Worm (Caenorhabditis elegans): Measurements from ENCODE around the gene F55H2.8.
A peak's percentile ranks its signal among the peaks of the same experiment; 100 is the strongest.

The F55H2.8 gene

DNA sequence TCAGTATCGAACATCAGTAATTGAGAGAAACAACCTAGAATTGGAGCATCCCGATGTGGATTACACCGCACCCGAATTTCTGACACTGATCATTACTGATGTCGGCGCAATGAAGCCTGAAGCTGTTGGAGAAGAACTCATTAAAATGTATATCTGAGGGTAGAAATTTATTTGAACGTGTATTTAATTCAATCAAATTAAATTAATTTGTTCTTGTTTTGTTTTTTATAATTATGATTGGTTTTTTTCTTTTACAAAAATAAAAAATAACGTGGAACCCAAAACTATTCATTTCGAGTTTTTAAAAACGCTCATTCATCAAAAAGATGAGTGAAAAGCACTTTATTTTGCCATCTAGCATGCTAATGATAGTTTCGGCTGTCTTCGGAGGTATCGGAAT lies 30.5 kb downstream of the F55H2.8 start, which contains the start of gene ZK1098.9:
TSS of gene ZK1098.9 (plus strand) at position 301 of the 400 bp plus-strand sequence.
- no peak for TF ChIP-seq flt-1 (GFP tag; IDR thresholded peaks at IDR 0.05)
- TF ChIP-seq pes-1 (GFP tag; IDR thresholded peaks at IDR 0.05): no peak
- no peak for TF ChIP-seq hnd-1 (tag; optimal IDR thresholded peaks at IDR 0.05)
- TF ChIP-seq hmbx-1 (tag; optimal IDR thresholded peaks at IDR 0.05): no peak
- no peak for TF ChIP-seq aly-1 (tag; optimal IDR thresholded peaks at IDR 0.05)
- no peak for TF ChIP-seq scrt-1 (GFP tag; IDR thresholded peaks at IDR 0.05)
- TF ChIP-seq hmg-4 (GFP tag; optimal IDR thresholded peaks at IDR 0.05): no peak
- TF ChIP-seq B0310.2 (tag; optimal IDR thresholded peaks at IDR 0.05): no peak
- TF ChIP-seq ceh-36 (tag; optimal IDR thresholded peaks at IDR 0.05): no peak
- no peak for TF ChIP-seq tbx-11 (GFP tag; IDR thresholded peaks at IDR 0.05)
- TF ChIP-seq sea-1 (GFP tag; conservative IDR thresholded peaks at IDR 0.05): no peak

DNA sequence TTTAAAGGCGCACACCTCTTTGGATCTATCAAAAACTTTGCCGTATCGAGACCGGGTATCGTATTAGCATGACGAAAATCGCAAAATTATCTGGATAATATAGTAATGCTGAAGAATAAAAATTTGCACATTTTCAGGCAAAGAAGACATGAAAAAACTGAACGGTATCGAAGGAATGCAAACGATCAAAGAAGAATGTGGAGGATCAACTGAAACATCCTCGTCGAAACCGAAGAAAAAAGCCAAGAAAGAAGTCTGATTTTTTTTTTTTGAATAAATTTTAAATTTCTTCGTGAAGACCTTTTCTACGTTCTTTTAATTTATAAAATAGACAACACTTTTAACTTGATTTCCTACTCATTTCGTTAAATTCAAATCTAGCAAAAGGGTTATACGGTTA lies 31.2 kb downstream of the F55H2.8 start, which contains the start of gene ZK1098.12:
TSS of gene ZK1098.12 (plus strand) at position 301 of the 400 bp plus-strand sequence.
- TF ChIP-seq ama-1 (optimal IDR thresholded peaks at IDR 0.05) (no peak), pes-1 (GFP tag; IDR thresholded peaks at IDR 0.05) (no peak), flt-1 (GFP tag; IDR thresholded peaks at IDR 0.05) (no peak), tra-4 (tag; optimal IDR thresholded peaks at IDR 0.05) (no peak), hmbx-1 (tag; optimal IDR thresholded peaks at IDR 0.05) (no peak), ceh-36 (tag; optimal IDR thresholded peaks at IDR 0.05) (no peak), tbx-11 (GFP tag; IDR thresholded peaks at IDR 0.05) (no peak), aly-1 (tag; optimal IDR thresholded peaks at IDR 0.05) (no peak), F13C5.2 (tag; optimal IDR thresholded peaks at IDR 0.05) (no peak), ceh-13 (GFP tag; optimal IDR thresholded peaks at IDR 0.05) (no peak), sea-1 (GFP tag; conservative IDR thresholded peaks at IDR 0.05) (no peak), tbx-37 (GFP tag; conservative IDR thresholded peaks at IDR 0.05) (no peak), ets-7 (tag; optimal IDR thresholded peaks at IDR 0.05) (no peak), B0310.2 (tag; optimal IDR thresholded peaks at IDR 0.05) (no peak)

DNA sequence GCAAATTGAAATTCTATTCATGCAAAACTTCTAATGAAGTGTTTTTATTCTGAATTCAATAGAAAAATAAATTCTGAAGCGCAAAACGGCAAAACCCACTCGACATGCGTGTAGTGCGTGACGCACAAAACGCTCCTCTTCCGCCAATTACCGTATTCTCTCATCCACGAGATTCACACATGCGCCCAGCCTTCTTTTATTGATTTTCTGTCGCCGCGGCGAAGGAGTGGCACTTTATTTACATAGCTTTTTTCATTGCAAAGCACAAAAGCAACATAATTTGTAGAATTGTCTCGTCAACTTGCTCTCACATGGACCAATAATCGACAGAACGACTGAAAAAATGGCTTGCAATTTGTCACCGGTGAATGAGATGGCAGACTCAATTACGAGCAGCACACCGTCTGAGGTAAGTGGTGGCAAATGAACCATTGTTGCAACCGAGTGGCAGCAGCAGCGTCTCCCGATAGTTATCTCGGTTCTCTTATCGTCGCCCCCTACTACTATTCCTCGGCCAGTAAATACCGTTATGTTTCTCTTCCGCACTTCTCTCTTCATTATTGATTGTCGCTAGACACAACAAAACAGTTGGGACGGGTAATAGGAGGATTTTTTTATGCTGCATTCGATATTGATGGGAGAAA lies 32.5 kb downstream of the F55H2.8 start, which contains the start of gene unc-16:
TSS of gene unc-16 (plus strand) at position 243 of the 644 bp plus-strand sequence.
- peak; percentile 19 for TF ChIP-seq hmg-4 (GFP tag; optimal IDR thresholded peaks at IDR 0.05)
- TF ChIP-seq ceh-13 (GFP tag; optimal IDR thresholded peaks at IDR 0.05): no peak
- TF ChIP-seq F13C5.2 (tag; optimal IDR thresholded peaks at IDR 0.05): peak; percentile 72
- 0 out of 2 replicates have a peak, but pooled peaks have one; percentile 17 for TF ChIP-seq pes-1 (GFP tag; IDR thresholded peaks at IDR 0.05)

DNA sequence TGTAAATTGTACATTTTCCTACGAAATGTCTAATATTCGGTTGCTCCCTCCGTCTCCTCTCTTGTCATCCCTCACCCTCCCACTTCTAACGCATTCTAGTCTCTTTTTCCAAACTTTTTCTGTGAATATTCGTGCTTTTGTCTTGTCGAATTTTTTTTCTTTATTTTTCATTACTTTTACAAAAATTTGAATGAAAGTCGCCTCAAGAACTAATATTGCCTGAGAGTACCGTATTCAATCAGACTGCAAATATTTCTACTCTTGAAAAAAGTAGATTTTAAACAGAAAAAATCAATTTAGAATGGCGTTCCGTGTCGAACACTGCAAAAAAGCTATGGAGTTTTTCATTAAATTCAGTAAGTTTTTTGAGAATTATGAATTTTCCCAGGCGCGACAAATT lies 42.6 kb downstream of the F55H2.8 start, which contains the start of gene ZK1098.11:
TSS of gene ZK1098.11 (plus strand) at position 301 of the 400 bp plus-strand sequence.
- no peak for TF ChIP-seq aly-1 (tag; optimal IDR thresholded peaks at IDR 0.05)
- TF ChIP-seq flt-1 (GFP tag; IDR thresholded peaks at IDR 0.05): no peak
- no peak for TF ChIP-seq pes-1 (GFP tag; IDR thresholded peaks at IDR 0.05)
- TF ChIP-seq ceh-13 (GFP tag; optimal IDR thresholded peaks at IDR 0.05): no peak
- TF ChIP-seq hmbx-1 (tag; optimal IDR thresholded peaks at IDR 0.05): no peak
- no peak for TF ChIP-seq F13C5.2 (tag; optimal IDR thresholded peaks at IDR 0.05)

DNA sequence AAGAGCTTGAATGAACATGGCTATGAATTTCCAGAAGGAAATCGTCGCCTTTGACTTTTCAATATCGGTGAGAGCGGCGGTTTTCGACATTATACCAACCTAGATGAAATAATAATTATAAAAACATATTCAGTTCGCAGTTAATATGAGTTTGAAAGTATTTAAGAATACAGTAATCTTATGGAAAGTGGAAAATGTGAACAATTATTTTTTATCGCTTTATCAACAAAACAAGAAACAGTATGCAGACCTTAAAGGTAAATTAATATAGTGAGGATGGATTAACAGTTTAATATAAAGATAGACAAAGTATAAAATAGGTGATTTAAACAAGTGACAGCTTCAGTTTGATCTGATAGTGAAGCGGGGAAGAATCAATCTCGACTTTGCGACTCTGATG lies 44.8 kb downstream of the F55H2.8 start, which contains the start of gene C48B4.6:
TSS of gene C48B4.6 (minus strand) at position 101 of the 400 bp plus-strand sequence.
- TF ChIP-seq scrt-1 (GFP tag; IDR thresholded peaks at IDR 0.05) (no peak), tbx-11 (GFP tag; IDR thresholded peaks at IDR 0.05) (no peak), flt-1 (GFP tag; IDR thresholded peaks at IDR 0.05) (no peak), F13C5.2 (tag; optimal IDR thresholded peaks at IDR 0.05) (no peak)

DNA sequence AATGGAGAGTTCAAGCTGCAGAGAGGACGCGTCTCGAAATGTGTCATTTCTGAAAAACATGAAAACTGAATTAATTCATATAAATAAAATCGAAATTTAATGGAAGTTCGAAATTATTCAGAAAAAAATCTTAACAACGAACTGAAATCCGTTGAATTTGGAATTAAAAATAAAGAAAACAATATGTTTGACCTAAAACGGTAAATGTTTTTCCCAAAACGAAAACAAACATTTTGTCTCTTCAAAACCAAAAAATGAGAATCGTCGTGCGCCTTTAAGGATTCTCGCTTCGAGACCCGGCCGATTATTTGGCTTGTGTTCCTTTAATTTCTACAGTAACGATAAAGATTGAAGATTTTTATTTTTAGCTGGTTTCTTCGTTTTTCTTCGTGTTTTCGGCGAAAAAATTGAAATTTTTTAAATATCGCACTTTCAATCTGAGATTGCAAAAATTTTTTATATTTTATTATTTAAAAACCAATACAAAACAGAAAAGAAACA lies 45.8 kb downstream of the F55H2.8 start, which contains the start of gene C48B4.7:
TSS of gene C48B4.7 (minus strand) at position 51 of the 501 bp plus-strand sequence.
- TF ChIP-seq tbx-11 (GFP tag; IDR thresholded peaks at IDR 0.05) (no peak), aly-1 (tag; optimal IDR thresholded peaks at IDR 0.05) (no peak), F13C5.2 (tag; optimal IDR thresholded peaks at IDR 0.05) (no peak), sea-1 (GFP tag; conservative IDR thresholded peaks at IDR 0.05) (no peak), pes-1 (GFP tag; IDR thresholded peaks at IDR 0.05) (no peak), ets-7 (tag; optimal IDR thresholded peaks at IDR 0.05) (no peak)

DNA sequence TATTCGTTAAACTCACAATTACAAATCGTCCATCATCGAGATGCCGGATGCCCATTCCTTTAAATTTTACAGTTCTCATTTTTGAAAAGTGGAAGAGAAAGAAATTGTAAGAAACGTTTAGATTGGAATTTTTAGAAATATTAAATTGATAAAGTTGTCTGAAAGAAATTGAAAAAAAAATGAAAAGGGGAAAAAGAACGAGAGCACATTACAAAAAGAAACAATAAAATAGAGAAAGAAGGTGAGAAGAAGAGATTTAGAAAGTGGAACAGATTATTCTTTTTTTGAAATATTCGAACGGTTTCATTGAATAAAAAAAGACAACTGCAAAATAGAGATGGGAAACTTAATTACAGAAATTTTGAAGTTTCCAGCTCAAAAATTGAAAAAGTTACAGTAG lies 47.5 kb downstream of the F55H2.8 start, which contains the start of gene C48B4.8:
TSS of gene C48B4.8 (minus strand) at position 101 of the 400 bp plus-strand sequence.
- TF ChIP-seq ceh-36 (tag; optimal IDR thresholded peaks at IDR 0.05): no peak
- no peak for TF ChIP-seq flt-1 (GFP tag; IDR thresholded peaks at IDR 0.05)
- TF ChIP-seq scrt-1 (GFP tag; IDR thresholded peaks at IDR 0.05): no peak
- no peak for TF ChIP-seq ceh-13 (GFP tag; optimal IDR thresholded peaks at IDR 0.05)
- TF ChIP-seq sea-1 (GFP tag; conservative IDR thresholded peaks at IDR 0.05): no peak
- TF ChIP-seq ama-1 (optimal IDR thresholded peaks at IDR 0.05): no peak

DNA sequence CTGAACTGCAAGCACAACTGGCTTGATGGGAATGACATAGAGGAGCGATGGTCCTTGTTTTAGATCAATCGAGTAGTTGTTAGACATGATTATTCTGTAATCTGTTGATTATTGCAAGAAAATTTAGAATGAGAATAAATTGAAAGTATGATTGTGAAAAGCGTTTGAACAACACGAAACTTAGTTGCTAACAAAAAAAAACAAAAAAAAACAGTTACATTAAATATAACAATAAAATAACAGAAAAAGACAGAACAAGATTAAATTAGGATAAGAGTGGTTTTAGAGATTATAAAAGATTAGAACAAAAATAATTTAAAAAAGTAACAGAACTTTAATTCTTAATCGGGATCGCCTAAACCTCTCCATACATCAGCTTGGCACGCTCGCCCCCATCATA lies 49.6 kb downstream of the F55H2.8 start, which contains the start of gene C48B4.9:
TSS of gene C48B4.9 (minus strand) at position 101 of the 400 bp plus-strand sequence.
- TF ChIP-seq B0310.2 (tag; optimal IDR thresholded peaks at IDR 0.05) (no peak), tbx-37 (GFP tag; conservative IDR thresholded peaks at IDR 0.05) (no peak), ceh-36 (tag; optimal IDR thresholded peaks at IDR 0.05) (no peak), scrt-1 (GFP tag; IDR thresholded peaks at IDR 0.05) (no peak), F13C5.2 (tag; optimal IDR thresholded peaks at IDR 0.05) (no peak), tra-4 (tag; optimal IDR thresholded peaks at IDR 0.05) (no peak), hmbx-1 (tag; optimal IDR thresholded peaks at IDR 0.05) (no peak), ets-7 (tag; optimal IDR thresholded peaks at IDR 0.05) (no peak), ceh-13 (GFP tag; optimal IDR thresholded peaks at IDR 0.05) (no peak), flt-1 (GFP tag; IDR thresholded peaks at IDR 0.05) (no peak), hnd-1 (tag; optimal IDR thresholded peaks at IDR 0.05) (no peak)

Measured in whole organism, early embryonic.